Fruit fly (Drosophila melanogaster): ENCODE measurements around the gene CG13083.
A peak's percentile ranks its signal among the peaks of the same experiment; 100 is the strongest.

The CG13083 gene

dm6 chr2L:19489997-19490461 is 2.7 kb downstream of the CG13083 start, which contains the start of the genes CG10194 and CG18094 (continued):
- TF ChIP-seq Doc3 (GFP tag; IDR thresholded peaks at IDR 0.05; ENCODE audit: partially characterized antibody) (peak; percentile 63), MTF-1 (GFP tag; optimal IDR thresholded peaks at IDR 0.05; ENCODE audit: borderline replicate concordance) (no peak), BEAF-32 (GFP tag; optimal IDR thresholded peaks at IDR 0.05) (peak; percentile 66), CG9437 (GFP tag; optimal IDR thresholded peaks at IDR 0.05) (peak; percentile 28), Side (GFP tag; optimal IDR thresholded peaks at IDR 0.05) (no peak), CG9215 (GFP tag; IDR thresholded peaks at IDR 0.05) (peak; percentile 11; the same call in 1 of the 2 replicates), esg (GFP tag; conservative IDR thresholded peaks at IDR 0.05) (0 out of 2 replicates have a peak, but pooled peaks have one; percentile 32), CG15479 (GFP tag; optimal IDR thresholded peaks at IDR 0.05) (no peak), CG15514 (GFP tag; optimal IDR thresholded peaks at IDR 0.05) (peak; percentile 20), CG31365 (tag; optimal IDR thresholded peaks at IDR 0.05) (no peak), Opbp (GFP tag; IDR thresholded peaks at IDR 0.05; ENCODE audit: partially characterized antibody) (no peak), trh (GFP tag; optimal IDR thresholded peaks at IDR 0.05) (no peak), CG8944 (GFP tag; optimal IDR thresholded peaks at IDR 0.05) (no peak), peb (GFP tag; IDR thresholded peaks at IDR 0.05) (no peak), CG5180 (GFP tag; optimal IDR thresholded peaks at IDR 0.05) (no peak), Hsf (GFP tag; optimal IDR thresholded peaks at IDR 0.05) (peak; percentile 38), eyg (GFP tag; optimal IDR thresholded peaks at IDR 0.05) (no peak), CG10543 (GFP tag; optimal IDR thresholded peaks at IDR 0.05) (no peak), mirr (GFP tag; optimal IDR thresholded peaks at IDR 0.05) (no peak), NfI (GFP tag; optimal IDR thresholded peaks at IDR 0.05) (peak; percentile 33), CG4424 (GFP tag; optimal IDR thresholded peaks at IDR 0.05) (peak; percentile 16), Bgb (GFP tag; IDR thresholded peaks at IDR 0.05; ENCODE audit: partially characterized antibody) (peak; percentile 66; the same call in 1 of the 2 replicates), ranshi (GFP tag; IDR thresholded peaks at IDR 0.05) (0 out of 2 replicates have a peak, but pooled peaks have one; percentile 19), CG16815 (GFP tag; optimal IDR thresholded peaks at IDR 0.05) (peak; percentile 14), nom (GFP tag; optimal IDR thresholded peaks at IDR 0.05) (no peak), PHDP (tag; optimal IDR thresholded peaks at IDR 0.05) (no peak), CG11247 (GFP tag; IDR thresholded peaks at IDR 0.05) (no peak), CG4282 (GFP tag; optimal IDR thresholded peaks at IDR 0.05) (no peak), ems (GFP tag; optimal IDR thresholded peaks at IDR 0.05) (no peak), NFAT (GFP tag; IDR thresholded peaks at IDR 0.05) (no peak), Hr78 (GFP tag; optimal IDR thresholded peaks at IDR 0.05) (no peak), pho (GFP tag; optimal IDR thresholded peaks at IDR 0.05) (no peak), CG13424 (tag; optimal IDR thresholded peaks at IDR 0.05) (peak; percentile 29), gem (tag; optimal IDR thresholded peaks at IDR 0.05) (no peak), Six4 (GFP tag; optimal IDR thresholded peaks at IDR 0.05) (peak; percentile 10), klu (GFP tag; IDR thresholded peaks at IDR 0.05) (no peak), CG7357 (GFP tag; IDR thresholded peaks at IDR 0.05) (no peak), slou (GFP tag; optimal IDR thresholded peaks at IDR 0.05) (no peak), Pdp1 (GFP tag; optimal IDR thresholded peaks at IDR 0.05) (peak; percentile 2 to 81), CG33213 (GFP tag; optimal IDR thresholded peaks at IDR 0.05) (no peak), Dref (GFP tag; IDR thresholded peaks at IDR 0.05) (peak; percentile 74), Gsc (GFP tag; IDR thresholded peaks at IDR 0.05) (no peak), CG4820 (GFP tag; optimal IDR thresholded peaks at IDR 0.05) (no peak), dpn (GFP tag; optimal IDR thresholded peaks at IDR 0.05) (peak in 1 of 2 experiments; percentile 47), sens-2 (GFP tag; IDR thresholded peaks at IDR 0.05) (no peak), kay (GFP tag; optimal IDR thresholded peaks at IDR 0.05) (peak; percentile 2), CG4730 (GFP tag; IDR thresholded peaks at IDR 0.05) (no peak), CG7786 (GFP tag; optimal IDR thresholded peaks at IDR 0.05) (no peak), CG2116 (GFP tag; optimal IDR thresholded peaks at IDR 0.05) (peak; percentile 51), Dp (GFP tag; optimal IDR thresholded peaks at IDR 0.05) (peak; percentile 44)

All from whole organism, embryonic.